Worm (Caenorhabditis elegans): ENCODE measurements around the gene rml-1.

Gene rml-1

ce11 chrIII:13722387-13723122 is 45.3 kb downstream of the rml-1 start:
- no peak for TF ChIP-seq ama-1 (optimal IDR thresholded peaks at IDR 0.05)
- no peak for TF ChIP-seq dmd-8 (GFP tag; IDR thresholded peaks at IDR 0.05)
- TF ChIP-seq ZK546.5 (tag; optimal IDR thresholded peaks at IDR 0.05), result no peak
- TF ChIP-seq madf-5 (GFP tag; IDR thresholded peaks at IDR 0.05), result no peak
- TF ChIP-seq skn-1 (tag; optimal IDR thresholded peaks at IDR 0.05), result no peak
- TF ChIP-seq spr-1 (tag; optimal IDR thresholded peaks at IDR 0.05), result no peak
- TF ChIP-seq zag-1 (tag; optimal IDR thresholded peaks at IDR 0.05), result no peak
- no peak for TF ChIP-seq mdt-29 (GFP tag; IDR thresholded peaks at IDR 0.05)
- no peak for TF ChIP-seq F49E8.2 (tag; optimal IDR thresholded peaks at IDR 0.05; ENCODE audit: borderline replicate concordance)
- TF ChIP-seq R02D3.7 (tag; optimal IDR thresholded peaks at IDR 0.05), result no peak
- TF ChIP-seq attf-4 (tag; optimal IDR thresholded peaks at IDR 0.05), result no peak
- TF ChIP-seq dpl-1 (GFP tag; optimal IDR thresholded peaks at IDR 0.05), result no peak
- no peak for TF ChIP-seq jun-1 (tag; optimal IDR thresholded peaks at IDR 0.05)
- TF ChIP-seq Y5F2A.4 (GFP tag; optimal IDR thresholded peaks at IDR 0.05), result no peak
- TF ChIP-seq dmd-9 (GFP tag; IDR thresholded peaks at IDR 0.05), result no peak
- TF ChIP-seq unc-62 (GFP tag; optimal IDR thresholded peaks at IDR 0.05 in 1 of 2), result peak in 1 of 2 experiments; percentile 54
- no peak for TF ChIP-seq unc-62 (tag; optimal IDR thresholded peaks at IDR 0.05)
- no peak for TF ChIP-seq rbr-2 (tag; optimal IDR thresholded peaks at IDR 0.05)
- TF ChIP-seq hlh-30 (tag; optimal IDR thresholded peaks at IDR 0.05; ENCODE audit: insufficient read depth), result peak; percentile 18
- no peak for TF ChIP-seq ceh-62 (tag; optimal IDR thresholded peaks at IDR 0.05)
- no peak for TF ChIP-seq F37D6.2 (tag; optimal IDR thresholded peaks at IDR 0.05)
- no peak for TF ChIP-seq mxl-2 (GFP tag; conservative IDR thresholded peaks at IDR 0.05)
- TF ChIP-seq mes-2 (tag; optimal IDR thresholded peaks at IDR 0.05; ENCODE audit: poor library complexity, severe bottlenecking), result no peak
- TF ChIP-seq aha-1 (tag), result peak; percentile 36
- TF ChIP-seq mxl-3 (GFP tag; optimal IDR thresholded peaks at IDR 0.05), result no peak
- TF ChIP-seq pqm-1 (tag; optimal IDR thresholded peaks at IDR 0.05), result no peak
- no peak for TF ChIP-seq lsy-2 (tag; optimal IDR thresholded peaks at IDR 0.05)
- no peak for TF ChIP-seq hif-1 (tag; optimal IDR thresholded peaks at IDR 0.05)
- no peak for TF ChIP-seq nhr-77 (tag; optimal IDR thresholded peaks at IDR 0.05)
- no peak for TF ChIP-seq nhr-237 (tag; optimal IDR thresholded peaks at IDR 0.05)
- 0 out of 2 replicates have a peak, but pooled peaks have one; percentile 51 for TF ChIP-seq egl-43 (GFP tag; IDR thresholded peaks at IDR 0.05)
- TF ChIP-seq ZK337.2 (GFP tag; IDR thresholded peaks at IDR 0.05), result 0 out of 2 replicates have a peak, but pooled peaks have one; percentile 4
- no peak for TF ChIP-seq nhr-41 (GFP tag; IDR thresholded peaks at IDR 0.05)
- TF ChIP-seq duxl-1 (tag; optimal IDR thresholded peaks at IDR 0.05; ENCODE audit: poor library complexity), result no peak
- TF ChIP-seq hlh-11 (tag; optimal IDR thresholded peaks at IDR 0.05), result no peak
- TF ChIP-seq nhr-10 (tag; optimal IDR thresholded peaks at IDR 0.05), result no peak
- TF ChIP-seq cey-2 (tag; optimal IDR thresholded peaks at IDR 0.05; ENCODE audit: borderline replicate concordance, insufficient read depth), result no peak
- no peak for TF ChIP-seq snpc-1.2 (GFP tag; IDR thresholded peaks at IDR 0.05)
- TF ChIP-seq set-16 (GFP tag; IDR thresholded peaks at IDR 0.05), result peak; percentile 18; the same call in 1 of the 2 replicates
- TF ChIP-seq daf-8 (GFP tag; IDR thresholded peaks at IDR 0.05), result no peak
- TF ChIP-seq nhr-42 (GFP tag; IDR thresholded peaks at IDR 0.05), result peak; percentile 42; the same call in 1 of the 2 replicates
- TF ChIP-seq daf-12 (tag; optimal IDR thresholded peaks at IDR 0.05), result no peak
- TF ChIP-seq fos-1 (tag; optimal IDR thresholded peaks at IDR 0.05), result no peak
- TF ChIP-seq sdz-12 (GFP tag; optimal IDR thresholded peaks at IDR 0.05), result peak; percentile 37
- TF ChIP-seq daf-16 (GFP tag; optimal IDR thresholded peaks at IDR 0.05), result no peak
- no peak for TF ChIP-seq daf-16 (tag; optimal IDR thresholded peaks at IDR 0.05)
- TF ChIP-seq Y75B8A.6 (GFP tag; IDR thresholded peaks at IDR 0.05), result no peak
- no peak for TF ChIP-seq ceh-20 (GFP tag; IDR thresholded peaks at IDR 0.05)
- TF ChIP-seq ceh-82 (tag; optimal IDR thresholded peaks at IDR 0.05), result no peak
- TF ChIP-seq tag-97 (GFP tag; IDR thresholded peaks at IDR 0.05), result 0 out of 2 replicates have a peak, but pooled peaks have one; percentile 36
- TF ChIP-seq F44E2.7 (GFP tag; IDR thresholded peaks at IDR 0.05), result no peak
